Worm (Caenorhabditis elegans): Measurements from ENCODE around the gene C18G1.7.

Gene C18G1.7

ce11 chrV:4731154-4731961 is 14.0 kb upstream of the C18G1.7 start, which contains the start of gene F39G3.3 (continued):
- peak; percentile 66 for TF ChIP-seq ets-4 (tag; optimal IDR thresholded peaks at IDR 0.05)
- peak; percentile 91 for TF ChIP-seq ceh-2 (tag; optimal IDR thresholded peaks at IDR 0.05)
- peak; percentile 62 for TF ChIP-seq lim-6 (tag; optimal IDR thresholded peaks at IDR 0.05)
- TF ChIP-seq ceh-48 (tag; optimal IDR thresholded peaks at IDR 0.05) = peak; percentile 88
- peak; percentile 2 for TF ChIP-seq pag-3 (tag; optimal IDR thresholded peaks at IDR 0.05; ENCODE audit: borderline replicate concordance)
- no peak; the same call in 1 of the 2 replicates for TF ChIP-seq unc-3 (GFP tag; conservative IDR thresholded peaks at IDR 0.05)
- peak; percentile 87 for TF ChIP-seq unc-3 (tag; optimal IDR thresholded peaks at IDR 0.05)
- TF ChIP-seq T23F11.4 (GFP tag; optimal IDR thresholded peaks at IDR 0.05) = peak; percentile 65
- peak; percentile 76 for TF ChIP-seq hlh-6 (tag; optimal IDR thresholded peaks at IDR 0.05)
- peak; percentile 69 for TF ChIP-seq nhr-232 (tag; optimal IDR thresholded peaks at IDR 0.05)
- peak; percentile 89 for TF ChIP-seq ceh-31 (tag; optimal IDR thresholded peaks at IDR 0.05)
- TF ChIP-seq nhr-11 (tag; optimal IDR thresholded peaks at IDR 0.05) = no peak
- TF ChIP-seq C08G9.2 (tag; optimal IDR thresholded peaks at IDR 0.05) = peak; percentile 68
- peak; percentile 83 for TF ChIP-seq fkh-6 (tag; optimal IDR thresholded peaks at IDR 0.05)
- no peak for TF ChIP-seq ceh-22 (tag; optimal IDR thresholded peaks at IDR 0.05)
- TF ChIP-seq odd-2 (tag; optimal IDR thresholded peaks at IDR 0.05) = peak; percentile 90
- TF ChIP-seq hlh-30 (tag; optimal IDR thresholded peaks at IDR 0.05; ENCODE audit: insufficient read depth) = no peak
- no peak for TF ChIP-seq mec-3 (tag; optimal IDR thresholded peaks at IDR 0.05; ENCODE audit: borderline replicate concordance)
- peak; percentile 82 for TF ChIP-seq sox-2 (GFP tag; IDR thresholded peaks at IDR 0.05)
- peak; percentile 89 for TF ChIP-seq tbx-2 (tag; optimal IDR thresholded peaks at IDR 0.05)
- peak; percentile 71 for TF ChIP-seq ref-2 (tag; optimal IDR thresholded peaks at IDR 0.05)
- TF ChIP-seq ceh-9 (tag; optimal IDR thresholded peaks at IDR 0.05) = no peak
- no peak for TF ChIP-seq dve-1 (tag; optimal IDR thresholded peaks at IDR 0.05)
- peak; percentile 83 for TF ChIP-seq C38D4.7 (GFP tag; optimal IDR thresholded peaks at IDR 0.05)
- TF ChIP-seq zip-5 (tag; optimal IDR thresholded peaks at IDR 0.05) = peak; percentile 86
- no peak for TF ChIP-seq ama-1 (optimal IDR thresholded peaks at IDR 0.05)
- TF ChIP-seq unc-55 (GFP tag; optimal IDR thresholded peaks at IDR 0.05) = no peak
- peak; percentile 26 for TF ChIP-seq ceh-30 (tag; optimal IDR thresholded peaks at IDR 0.05)
- peak; percentile 78 for TF ChIP-seq lin-11 (tag; optimal IDR thresholded peaks at IDR 0.05)
- peak; percentile 88 for TF ChIP-seq pha-2 (tag; optimal IDR thresholded peaks at IDR 0.05)
- peak; percentile 92 for TF ChIP-seq unc-42 (tag; optimal IDR thresholded peaks at IDR 0.05)
- TF ChIP-seq sdc-2 (tag; optimal IDR thresholded peaks at IDR 0.05) = peak; percentile 67
- TF ChIP-seq fkh-10 (GFP tag; optimal IDR thresholded peaks at IDR 0.05) = peak; percentile 66
- TF ChIP-seq tbx-7 (tag; optimal IDR thresholded peaks at IDR 0.05) = peak; percentile 54
- TF ChIP-seq unc-86 (tag; optimal IDR thresholded peaks at IDR 0.05) = peak; percentile 93
- TF ChIP-seq pax-1 (tag; optimal IDR thresholded peaks at IDR 0.05) = peak; percentile 25
- TF ChIP-seq dmd-4 (tag; optimal IDR thresholded peaks at IDR 0.05; ENCODE audit: borderline replicate concordance) = peak; percentile 70
- TF ChIP-seq fax-1 (tag; optimal IDR thresholded peaks at IDR 0.05) = peak; percentile 92
- peak; percentile 70 for TF ChIP-seq hlh-13 (GFP tag; optimal IDR thresholded peaks at IDR 0.05)
- TF ChIP-seq che-1 (tag; optimal IDR thresholded peaks at IDR 0.05) = peak; percentile 77
- peak; percentile 91 for TF ChIP-seq ttx-3 (tag; optimal IDR thresholded peaks at IDR 0.05)
- TF ChIP-seq elt-4 (tag; optimal IDR thresholded peaks at IDR 0.05) = no peak
- peak; percentile 77 for TF ChIP-seq syd-9 (tag; optimal IDR thresholded peaks at IDR 0.05)
- peak; percentile 88 for TF ChIP-seq ceh-19 (GFP tag; optimal IDR thresholded peaks at IDR 0.05)
- TF ChIP-seq Y22D7AL.16 (tag; optimal IDR thresholded peaks at IDR 0.05) = peak; percentile 54
- TF ChIP-seq ceh-18 (tag; optimal IDR thresholded peaks at IDR 0.05) = peak; percentile 58
- peak; percentile 68 for TF ChIP-seq ceh-45 (GFP tag; IDR thresholded peaks at IDR 0.05)
